Fruit fly (Drosophila melanogaster): Measurements from ENCODE around the gene CG1368.

CG1368 gene

dm6 chrX:14211250-14211944, 36.8 kb downstream of the CG1368 start (continued):
- TF ChIP-seq CG31441 (GFP tag; IDR thresholded peaks at IDR 0.05) (0 out of 2 replicates have a peak, but pooled peaks have one; percentile 10), HLHmδ (GFP tag; optimal IDR thresholded peaks at IDR 0.05) (no peak), CG17359 (tag; optimal IDR thresholded peaks at IDR 0.05) (no peak), fu2 (GFP tag; optimal IDR thresholded peaks at IDR 0.05) (no peak), CG11560 (tag; IDR thresholded peaks at IDR 0.05) (no peak), D19B (GFP tag; optimal IDR thresholded peaks at IDR 0.05) (no peak), Rfx (GFP tag; IDR thresholded peaks at IDR 0.05) (peak; percentile 31; the same call in 1 of the 2 replicates), CG8924 (tag; optimal IDR thresholded peaks at IDR 0.05) (no peak), CG10462 (GFP tag; optimal IDR thresholded peaks at IDR 0.05) (no peak), Opbp (GFP tag; IDR thresholded peaks at IDR 0.05; ENCODE audit: partially characterized antibody) (peak; percentile 45; the same call in 1 of the 3 replicates), CG14667 (GFP tag; IDR thresholded peaks at IDR 0.05) (no peak), Doc2 (GFP tag; IDR thresholded peaks at IDR 0.05) (no peak), mirr (GFP tag; optimal IDR thresholded peaks at IDR 0.05) (no peak), CG6791 (GFP tag; IDR thresholded peaks at IDR 0.05; ENCODE audit: partially characterized antibody) (peak; percentile 50; the same call in 1 of the 3 replicates), sens (GFP tag) (peak; percentile 39), Lhr (GFP tag; optimal IDR thresholded peaks at IDR 0.05) (no peak), fd102C (GFP tag; optimal IDR thresholded peaks at IDR 0.05) (no peak), CG4617 (GFP tag; optimal IDR thresholded peaks at IDR 0.05; ENCODE audit: borderline replicate concordance) (no peak), fd64A (GFP tag; optimal IDR thresholded peaks at IDR 0.05) (no peak), Jarid2 (GFP tag; optimal IDR thresholded peaks at IDR 0.05) (peak; percentile 85), CG7963 (GFP tag; IDR thresholded peaks at IDR 0.05; ENCODE audit: partially characterized antibody) (no peak), CG17385 (GFP tag; optimal IDR thresholded peaks at IDR 0.05) (no peak), lab (GFP tag; optimal IDR thresholded peaks at IDR 0.05) (peak; percentile 37), CG10147 (GFP tag; optimal IDR thresholded peaks at IDR 0.05) (no peak), jing (GFP tag; optimal IDR thresholded peaks at IDR 0.05) (no peak), CG13775 (GFP tag; optimal IDR thresholded peaks at IDR 0.05) (no peak), CG2199 (GFP tag; IDR thresholded peaks at IDR 0.05) (peak; percentile 70; the same call in 2 of the 3 replicates), CG13287 (GFP tag; IDR thresholded peaks at IDR 0.05; ENCODE audit: partially characterized antibody) (peak; percentile 46; the same call in 1 of the 2 replicates), cato (GFP tag; optimal IDR thresholded peaks at IDR 0.05; ENCODE audit: borderline replicate concordance) (no peak), org-1 (GFP tag; optimal IDR thresholded peaks at IDR 0.05) (no peak), onecut (GFP tag; IDR thresholded peaks at IDR 0.05) (no peak), CG3163 (GFP tag; optimal IDR thresholded peaks at IDR 0.05) (peak; percentile 68), Hr78 (GFP tag; optimal IDR thresholded peaks at IDR 0.05) (no peak), Hmx (GFP tag; optimal IDR thresholded peaks at IDR 0.05) (no peak), exex (tag; optimal IDR thresholded peaks at IDR 0.05) (no peak), NC2β (GFP tag; optimal IDR thresholded peaks at IDR 0.05) (peak; percentile 15), CG12391 (tag; optimal IDR thresholded peaks at IDR 0.05) (no peak), Ravus (GFP tag; IDR thresholded peaks at IDR 0.05) (no peak), CG5245 (GFP tag; optimal IDR thresholded peaks at IDR 0.05) (no peak), CG7372 (GFP tag; IDR thresholded peaks at IDR 0.05) (no peak), gro (GFP tag; optimal IDR thresholded peaks at IDR 0.05) (no peak), CG3847 (GFP tag; IDR thresholded peaks at IDR 0.05) (no peak), gsb (GFP tag; IDR thresholded peaks at IDR 0.05) (no peak), CG7556 (GFP tag; optimal IDR thresholded peaks at IDR 0.05) (peak; percentile 3), pho (GFP tag; optimal IDR thresholded peaks at IDR 0.05) (no peak), Hey (tag; optimal IDR thresholded peaks at IDR 0.05) (no peak), CG5180 (GFP tag; optimal IDR thresholded peaks at IDR 0.05) (peak; percentile 22), CG11093 (GFP tag; IDR thresholded peaks at IDR 0.05) (no peak), CG15601 (tag; optimal IDR thresholded peaks at IDR 0.05) (no peak)

All from whole organism, embryonic.